Fruit fly (Drosophila melanogaster): Measurements from ENCODE around the gene rho-4.

- TF ChIP-seq CTCF (optimal IDR thresholded peaks at IDR 0.05) (no peak), CG8478 (optimal IDR thresholded peaks at IDR 0.05) (no peak)
Observed at dm6 chrX:11616496-11616952, 16.9 kb downstream of the rho-4 start.
